Worm (Caenorhabditis elegans) whole organism, late embryonic: ENCODE data around the gene ZK757.10.

ENCODE experiments used
- C08G9.2 ChIP-seq: sonication (generic microtip); optimal IDR thresholded peaks from 2 replicates; lab custom pipeline; 2016; ENCODE audit warnings: mild to moderate bottlenecking, missing genetic modification characterization, moderate library complexity, missing compliant biosample characterization
- elt-2 ChIP-seq: sonication (generic microtip); optimal IDR thresholded peaks from 2 replicates; lab custom pipeline; 2016; ENCODE audit warnings: missing genetic modification reagents, missing genetic modification characterization, missing compliant biosample characterization
- ets-4 ChIP-seq: sonication (generic microtip); optimal IDR thresholded peaks from 2 replicates; lab custom pipeline; 2016; ENCODE audit warnings: missing genetic modification characterization, missing compliant biosample characterization
- pax-1 ChIP-seq: fragments of 150-350 bp; optimal IDR thresholded peaks from 2 replicates; lab custom pipeline; 2014; ENCODE audit warnings: missing biosample characterization, missing genetic modification characterization
- pha-4 ChIP-seq: fragments of 150-350 bp; optimal IDR thresholded peaks from 2 replicates; lab custom pipeline; 2018; ENCODE audit warnings: missing biosample characterization, missing genetic modification reagents, missing genetic modification characterization
- ref-2 ChIP-seq: sonication (generic microtip); optimal IDR thresholded peaks from 2 replicates; lab custom pipeline; 2016; ENCODE audit warnings: missing genetic modification characterization, missing compliant biosample characterization
- tbx-2 ChIP-seq: sonication (generic microtip); optimal IDR thresholded peaks from 2 replicates; lab custom pipeline; 2016; ENCODE audit warnings: missing genetic modification characterization, missing compliant biosample characterization
- unc-55 ChIP-seq: sonication (generic microtip); optimal IDR thresholded peaks from 2 replicates; lab custom pipeline; 2017; ENCODE audit warnings: missing biosample characterization, missing genetic modification reagents, missing genetic modification characterization

DNA sequence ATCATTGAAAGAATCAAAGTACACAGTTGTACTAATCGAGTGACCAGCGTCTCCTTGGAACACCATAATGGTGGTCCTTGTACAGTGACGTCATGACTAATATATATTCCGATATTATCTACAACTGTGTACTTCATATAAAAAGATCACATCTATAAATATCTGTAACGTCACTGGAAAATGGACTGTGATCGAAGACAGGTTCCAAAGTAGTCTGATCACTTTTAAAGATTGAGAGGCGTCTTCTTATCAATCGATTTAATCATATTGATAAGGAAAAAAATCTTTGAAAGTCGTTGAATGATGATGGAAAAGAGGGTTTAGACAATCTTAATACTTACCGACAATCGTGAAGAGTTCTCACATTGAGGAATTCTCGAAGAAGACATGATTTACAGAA, 19.0 kb upstream of the ZK757.10 start:
- TF ChIP-seq pha-4 (tag; lab: Kevin White, UChicago), result no peak
- TF ChIP-seq tbx-2, result no peak
- no peak for TF ChIP-seq ref-2 (tag; lab: Kevin White, UChicago)
- TF ChIP-seq unc-55 (GFP tag; lab: Kevin White, UChicago), result no peak
- peak; percentile 49 for TF ChIP-seq elt-2
- no peak for TF ChIP-seq ets-4 (tag; lab: Kevin White, UChicago)
- TF ChIP-seq pax-1 (tag; lab: Kevin White, UChicago), result no peak
- TF ChIP-seq C08G9.2 (tag; lab: Kevin White, UChicago), result no peak
